Worm (Caenorhabditis elegans) whole organism, L2 larva: ENCODE measurements around the gene M03B6.1.

Source experiments
- egl-27 ChIP-seq: sonication (generic microtip); optimal IDR thresholded peaks from 3 replicates; lab custom pipeline; 2017; ENCODE audit warnings: missing biosample characterization, missing genetic modification reagents, missing genetic modification characterization
- lin-11 ChIP-seq: fragments of 150-350 bp; sonication (generic microtip); optimal IDR thresholded peaks from 2 replicates; lab custom pipeline; 2014; ENCODE audit warnings: missing biosample characterization, missing genetic modification characterization, inconsistent platforms, mixed read lengths
- mab-5 ChIP-seq: fragments of 150-350 bp; optimal IDR thresholded peaks from 2 replicates; lab custom pipeline; 2014; ENCODE audit warnings: missing biosample characterization, missing genetic modification characterization
- nhr-23 ChIP-seq: fragments of 150-350 bp; optimal IDR thresholded peaks from 2 replicates; lab custom pipeline; 2014; ENCODE audit warnings: missing biosample characterization, missing genetic modification reagents, missing genetic modification characterization
- nhr-25 ChIP-seq: fragments of 150-350 bp; sonication (generic microtip); optimal IDR thresholded peaks from 3 replicates; lab custom pipeline; 2014; ENCODE audit warnings: missing biosample characterization, missing genetic modification characterization
- nhr-77 ChIP-seq: fragments of 150-350 bp; optimal IDR thresholded peaks from 2 replicates; lab custom pipeline; 2014; ENCODE audit warnings: missing biosample characterization, missing genetic modification characterization
- sma-3 ChIP-seq: sonication (generic microtip); optimal IDR thresholded peaks from 2 replicates; lab custom pipeline; 2016; ENCODE audit warnings: missing genetic modification reagents, missing genetic modification characterization, missing compliant biosample characterization
- snpc-4 ChIP-seq: fragments of 150-350 bp; optimal IDR thresholded peaks from 2 replicates; lab custom pipeline; 2014; ENCODE audit warnings: missing biosample characterization, missing genetic modification characterization
- unc-62 ChIP-seq: fragments of 150-350 bp; optimal IDR thresholded peaks from 2 replicates; lab custom pipeline; 2014; ENCODE audit warnings: missing biosample characterization, missing genetic modification reagents, missing genetic modification characterization
- ztf-4 ChIP-seq: fragments of 150-350 bp; optimal IDR thresholded peaks from 2 replicates; lab custom pipeline; 2014; ENCODE audit warnings: missing biosample characterization, missing genetic modification characterization

DNA sequence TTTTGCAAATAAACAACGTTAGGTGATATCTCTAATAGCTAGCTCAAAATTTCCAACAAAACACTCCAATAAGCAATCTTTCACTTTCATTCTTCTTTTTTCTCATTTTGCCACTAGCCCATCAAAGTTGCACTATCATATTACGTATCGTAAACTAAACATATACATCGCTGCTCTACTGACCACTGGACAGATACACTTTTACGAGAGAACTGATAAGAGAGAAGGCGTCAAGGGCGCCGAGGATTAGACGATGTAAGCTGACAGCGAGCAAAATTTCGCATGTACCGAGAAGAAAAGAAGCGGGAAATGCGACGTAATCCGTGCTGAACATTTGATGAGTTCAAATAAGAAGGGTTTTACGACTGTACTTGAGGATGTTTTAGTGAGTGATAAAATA, 10.2 kb downstream of the M03B6.1 start:
- TF ChIP-seq lin-11 (tag; lab: Kevin White, UChicago) (no peak), egl-27 (tag; lab: Kevin White, UChicago) (no peak), nhr-23 (tag; lab: Kevin White, UChicago) (no peak), ztf-4 (tag; lab: Kevin White, UChicago) (no peak), sma-3 (GFP tag; lab: Kevin White, UChicago) (no peak), nhr-25 (tag; lab: Kevin White, UChicago) (no peak), snpc-4 (tag; lab: Kevin White, UChicago) (no peak), nhr-77 (tag; lab: Kevin White, UChicago) (no peak), mab-5 (tag; lab: Kevin White, UChicago) (no peak), unc-62 (no peak)
